Fruit fly (Drosophila melanogaster) S2 (cell line): Measurements from ENCODE around the gene CG32669.

Source experiments
- CG8478 ChIP-seq: fragments of >200 bp; optimal IDR thresholded peaks from 2 replicates; lab custom pipeline; 2018
- CTCF ChIP-seq, 2 experiments: fragments of >200 bp; optimal IDR thresholded peaks; 2 replicates each; lab custom pipeline; 2018

DNA sequence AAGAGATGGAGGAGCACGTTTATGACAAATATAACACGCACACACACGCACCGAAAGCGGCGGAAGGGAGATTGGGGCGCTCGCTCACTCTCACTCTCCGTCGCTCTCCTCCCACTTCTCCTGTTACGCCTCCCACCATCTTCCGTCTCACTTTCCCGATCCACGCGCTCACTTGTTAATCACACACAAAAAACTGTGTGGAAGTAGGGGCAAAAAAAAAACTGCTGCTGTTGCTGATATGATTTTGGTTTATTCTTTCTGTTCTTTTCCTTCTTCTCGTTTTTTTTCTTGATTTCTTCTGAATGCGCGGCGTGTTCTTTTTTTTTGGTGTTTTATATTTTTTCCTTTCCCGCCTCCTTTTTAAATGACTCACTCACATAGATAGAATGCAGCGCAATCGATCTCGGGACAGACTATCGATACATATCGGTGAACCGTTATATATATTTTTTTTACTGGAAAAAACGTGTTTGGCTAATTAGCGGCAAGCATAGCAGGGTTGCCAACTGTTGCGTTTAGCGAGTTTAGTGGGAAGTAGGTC, 39.2 kb downstream of the CG32669 start:
- TF ChIP-seq CTCF (optimal IDR thresholded peaks at IDR 0.05; lab: Kevin White, UChicago) (no peak), CG8478 (lab: Kevin White, UChicago) (no peak)
